Worm (Caenorhabditis elegans) whole organism, mixed stage, embryonic: ENCODE data around the gene end-1.

Experiments
- ces-1 ChIP-seq: fragments of 150-350 bp; optimal IDR thresholded peaks from 2 replicates; lab custom pipeline; 2014; ENCODE audit warnings: missing biosample characterization, missing genetic modification reagents, missing genetic modification characterization
- elt-1 ChIP-seq: sonication (generic microtip); optimal IDR thresholded peaks from 2 replicates; lab custom pipeline; 2017; ENCODE audit warnings: missing genetic modification characterization, mild to moderate bottlenecking, missing compliant biosample characterization, antibody characterized with exemption, moderate library complexity, borderline replicate concordance; ENCODE audit not compliant: insufficient read depth
- flh-1 ChIP-seq: fragments of 200-800 bp; sonication (Bioruptor generic); optimal IDR thresholded peaks from 2 replicates; lab custom pipeline; 2018; ENCODE audit warnings: mild to moderate bottlenecking, missing genetic modification characterization, moderate library complexity, missing compliant biosample characterization
- lin-13 ChIP-seq: fragments of 150-350 bp; optimal IDR thresholded peaks from 2 replicates; lab custom pipeline; 2014; ENCODE audit warnings: missing biosample characterization, missing genetic modification characterization
- pha-4 ChIP-seq: fragments of 150-350 bp; optimal IDR thresholded peaks from 2 replicates; lab custom pipeline; 2018; ENCODE audit warnings: missing biosample characterization, missing genetic modification reagents, missing genetic modification characterization
- unc-62 ChIP-seq: fragments of 150-350 bp; optimal IDR thresholded peaks from 2 replicates; lab custom pipeline; 2014; ENCODE audit warnings: missing biosample characterization, missing genetic modification reagents, missing genetic modification characterization
- ztf-11 ChIP-seq: fragments of 150-350 bp; optimal IDR thresholded peaks from 2 replicates; lab custom pipeline; 2014; ENCODE audit warnings: missing biosample characterization, missing genetic modification characterization

DNA sequence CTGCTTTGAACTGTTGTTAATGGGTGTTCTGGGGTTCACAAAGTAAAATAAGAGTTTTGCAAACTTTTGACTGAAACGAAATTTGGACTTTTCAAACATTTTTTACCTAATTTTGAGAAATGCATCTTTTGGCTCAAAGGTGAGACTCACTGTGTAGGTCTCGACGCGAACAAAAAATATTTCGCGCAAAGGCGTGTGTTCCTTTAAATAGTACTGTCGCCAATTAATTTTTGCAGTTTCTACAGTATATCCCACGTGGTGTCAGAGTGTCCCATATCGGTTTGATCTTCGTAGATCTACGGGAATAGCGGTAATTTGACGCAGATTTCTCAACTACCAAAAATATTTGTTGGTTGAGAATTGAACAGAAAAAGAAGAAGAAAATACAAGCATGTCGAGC is 28.7 kb downstream of the end-1 start:
- TF ChIP-seq flh-1 (no peak), unc-62 (no peak), ces-1 (GFP tag; lab: Kevin White, UChicago) (no peak), ztf-11 (no peak), pha-4 (tag; lab: Kevin White, UChicago) (no peak), lin-13 (tag; lab: Kevin White, UChicago) (no peak), elt-1 (tag; lab: Kevin White, UChicago) (no peak)
